Fruit fly (Drosophila melanogaster): ENCODE results near the gene CG4793.

DNA sequence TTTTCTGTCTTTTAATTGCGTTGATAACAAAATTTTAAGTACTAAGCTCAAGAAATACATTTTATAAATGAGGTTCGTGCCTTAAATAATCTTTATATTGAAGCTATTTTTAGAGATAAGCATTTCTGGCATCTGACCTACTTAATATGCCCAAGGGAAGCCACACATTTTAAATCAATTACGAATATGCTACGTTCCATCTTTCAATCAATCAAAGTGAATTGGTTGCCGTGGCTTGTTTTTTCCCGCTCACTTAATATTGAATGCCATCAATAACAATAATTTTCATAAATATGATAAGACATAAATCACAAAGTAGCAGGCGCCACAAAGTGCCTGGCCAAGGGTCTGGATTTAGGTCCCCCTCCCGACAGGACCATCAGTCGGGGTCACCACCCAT lies 12.9 kb downstream of the CG4793 start:
- no peak for TF ChIP-seq ro (GFP tag; IDR thresholded peaks at IDR 0.05)
- TF ChIP-seq nerfin-2 (GFP tag; IDR thresholded peaks at IDR 0.05; ENCODE audit: partially characterized antibody), result no peak
- no peak for TF ChIP-seq CG17912 (GFP tag; optimal IDR thresholded peaks at IDR 0.05)
- TF ChIP-seq CG12071 (GFP tag; optimal IDR thresholded peaks at IDR 0.05), result no peak
- no peak for TF ChIP-seq Hmx (GFP tag; optimal IDR thresholded peaks at IDR 0.05)
- TF ChIP-seq CG18764 (GFP tag; optimal IDR thresholded peaks at IDR 0.05), result no peak
- no peak for TF ChIP-seq CHES-1-like (GFP tag; optimal IDR thresholded peaks at IDR 0.05)
- no peak for TF ChIP-seq Sry-δ (GFP tag; optimal IDR thresholded peaks at IDR 0.05)
- TF ChIP-seq Sin3A (optimal IDR thresholded peaks at IDR 0.05), result no peak
- TF ChIP-seq CG1832 (GFP tag; optimal IDR thresholded peaks at IDR 0.05), result no peak
- no peak for TF ChIP-seq tio (GFP tag; optimal IDR thresholded peaks at IDR 0.05)
- no peak for TF ChIP-seq CG9437 (GFP tag; optimal IDR thresholded peaks at IDR 0.05)

All from whole organism, embryonic.